Fruit fly (Drosophila melanogaster): Measurements from ENCODE around the gene CG46304.

Gene CG46304

DNA sequence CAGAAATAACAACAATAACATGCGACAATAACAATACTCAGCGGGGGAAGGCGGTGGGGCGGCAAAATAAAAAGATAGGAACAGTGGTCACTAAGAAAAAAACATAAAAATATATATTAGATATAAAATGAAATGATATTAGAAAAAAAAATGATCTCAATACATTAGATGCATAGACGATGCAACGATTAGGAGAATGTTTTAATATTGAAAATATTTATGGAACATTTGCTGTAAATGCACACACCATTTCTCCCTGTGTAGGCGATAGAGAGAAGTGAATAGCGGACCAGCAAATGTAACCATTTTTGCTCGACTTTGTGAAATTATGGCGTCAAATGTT lies 20.1 kb downstream of the CG46304 start (continued):
- TF ChIP-seq CG11294 (GFP tag; IDR thresholded peaks at IDR 0.05) (peak; percentile 81), esn (GFP tag; optimal IDR thresholded peaks at IDR 0.05) (peak; percentile 48), CG3919 (GFP tag; optimal IDR thresholded peaks at IDR 0.05) (peak; percentile 52), acj6 (GFP tag; optimal IDR thresholded peaks at IDR 0.05) (peak; percentile 18), topi (GFP tag; optimal IDR thresholded peaks at IDR 0.05) (peak; percentile 44), achi (GFP tag; optimal IDR thresholded peaks at IDR 0.05) (peak; percentile 20), CG15336 (GFP tag; IDR thresholded peaks at IDR 0.05) (peak; percentile 84), cyc (GFP tag; optimal IDR thresholded peaks at IDR 0.05) (peak; percentile 21), Eip78C (GFP tag) (peak; percentile 88), lz (GFP tag; optimal IDR thresholded peaks at IDR 0.05) (peak; percentile 11), Hr38 (GFP tag; optimal IDR thresholded peaks at IDR 0.05) (no peak), net (GFP tag; optimal IDR thresholded peaks at IDR 0.05) (peak; percentile 16), Sox102F (GFP tag; optimal IDR thresholded peaks at IDR 0.05) (peak; percentile 29), CG3032 (tag; optimal IDR thresholded peaks at IDR 0.05) (peak; percentile 48), CG6276 (GFP tag; optimal IDR thresholded peaks at IDR 0.05) (peak; percentile 40), Eip75B (GFP tag; optimal IDR thresholded peaks at IDR 0.05) (no peak), CG32006 (GFP tag; optimal IDR thresholded peaks at IDR 0.05) (peak; percentile 44), eg (GFP tag; IDR thresholded peaks at IDR 0.05) (peak; percentile 89), Gug (GFP tag; IDR thresholded peaks at IDR 0.05) (peak; percentile 76), CG6854 (GFP tag; optimal IDR thresholded peaks at IDR 0.05) (no peak)

DNA sequence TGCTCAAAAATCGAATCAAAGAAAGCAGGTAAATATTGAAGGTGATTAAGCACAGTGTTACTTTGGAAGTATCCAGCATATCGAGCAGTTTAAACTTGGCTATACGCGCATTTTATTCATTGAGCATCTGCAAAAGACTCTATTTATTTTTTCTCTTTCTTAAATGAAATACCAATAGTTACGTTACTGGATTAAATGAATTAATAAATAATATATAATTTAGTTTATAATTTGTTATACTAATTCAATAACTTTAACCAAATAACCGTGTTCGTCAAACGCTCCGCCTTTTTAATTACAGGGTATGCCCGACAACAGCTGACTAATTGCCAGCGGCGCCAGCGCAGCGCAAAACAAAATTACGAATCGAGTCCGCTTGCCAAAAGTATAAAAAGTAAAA lies 20.7 kb downstream of the CG46304 start:
- TF ChIP-seq CG11294 (GFP tag; IDR thresholded peaks at IDR 0.05), result no peak
- TF ChIP-seq Sox102F (GFP tag; optimal IDR thresholded peaks at IDR 0.05), result no peak
- TF ChIP-seq CG8119 (GFP tag; IDR thresholded peaks at IDR 0.05), result peak; percentile 55; the same call in 2 of the 3 replicates
- TF ChIP-seq CG31627 (GFP tag; optimal IDR thresholded peaks at IDR 0.05), result no peak
- TF ChIP-seq salr (GFP tag; optimal IDR thresholded peaks at IDR 0.05), result no peak
- peak; percentile 5 for TF ChIP-seq OdsH (GFP tag; optimal IDR thresholded peaks at IDR 0.05)
- peak; percentile 7 for TF ChIP-seq CG11902 (GFP tag; optimal IDR thresholded peaks at IDR 0.05)
- TF ChIP-seq Eip75B (GFP tag; optimal IDR thresholded peaks at IDR 0.05), result no peak
- no peak for TF ChIP-seq dac (GFP tag; optimal IDR thresholded peaks at IDR 0.05)
- peak; percentile 15 for TF ChIP-seq acj6 (GFP tag; optimal IDR thresholded peaks at IDR 0.05)
- peak; percentile 19 for TF ChIP-seq net (GFP tag; optimal IDR thresholded peaks at IDR 0.05)
- no peak for TF ChIP-seq Gug (GFP tag; IDR thresholded peaks at IDR 0.05)
- no peak for TF ChIP-seq Sox15 (GFP tag; optimal IDR thresholded peaks at IDR 0.05)
- TF ChIP-seq vri (GFP tag; optimal IDR thresholded peaks at IDR 0.05), result no peak
- peak; percentile 4 for TF ChIP-seq CG6276 (GFP tag; optimal IDR thresholded peaks at IDR 0.05)
- peak; percentile 60; the same call in 2 of the 3 replicates for TF ChIP-seq eg (GFP tag; IDR thresholded peaks at IDR 0.05)
- TF ChIP-seq CG15336 (GFP tag; IDR thresholded peaks at IDR 0.05), result peak; percentile 61
- TF ChIP-seq Met (GFP tag; optimal IDR thresholded peaks at IDR 0.05), result peak; percentile 27
- no peak for TF ChIP-seq CG16779 (tag; optimal IDR thresholded peaks at IDR 0.05)
- TF ChIP-seq CG3919 (GFP tag; optimal IDR thresholded peaks at IDR 0.05), result no peak
- peak; percentile 39 for TF ChIP-seq Hr4 (GFP tag; optimal IDR thresholded peaks at IDR 0.05)
- TF ChIP-seq Ets96B (tag; optimal IDR thresholded peaks at IDR 0.05), result no peak
- no peak for TF ChIP-seq Eip78C (GFP tag)
- TF ChIP-seq Blimp-1 (GFP tag; optimal IDR thresholded peaks at IDR 0.05), result peak; percentile 5
- peak; percentile 5 for TF ChIP-seq topi (GFP tag; optimal IDR thresholded peaks at IDR 0.05)
- no peak for TF ChIP-seq CG6792 (GFP tag; optimal IDR thresholded peaks at IDR 0.05)
- TF ChIP-seq spab (GFP tag; optimal IDR thresholded peaks at IDR 0.05), result no peak
- no peak for TF ChIP-seq lz (GFP tag; optimal IDR thresholded peaks at IDR 0.05)
- peak; percentile 70 for TF ChIP-seq svp (GFP tag)
- TF ChIP-seq Eip93F (GFP tag; optimal IDR thresholded peaks at IDR 0.05), result peak; percentile 44
- TF ChIP-seq CG6808 (GFP tag; optimal IDR thresholded peaks at IDR 0.05), result peak; percentile 8
- TF ChIP-seq achi (GFP tag; optimal IDR thresholded peaks at IDR 0.05), result peak; percentile 37
- peak; percentile 22 for TF ChIP-seq CG10631 (GFP tag; optimal IDR thresholded peaks at IDR 0.05)
- TF ChIP-seq CG3032 (tag; optimal IDR thresholded peaks at IDR 0.05), result no peak

DNA sequence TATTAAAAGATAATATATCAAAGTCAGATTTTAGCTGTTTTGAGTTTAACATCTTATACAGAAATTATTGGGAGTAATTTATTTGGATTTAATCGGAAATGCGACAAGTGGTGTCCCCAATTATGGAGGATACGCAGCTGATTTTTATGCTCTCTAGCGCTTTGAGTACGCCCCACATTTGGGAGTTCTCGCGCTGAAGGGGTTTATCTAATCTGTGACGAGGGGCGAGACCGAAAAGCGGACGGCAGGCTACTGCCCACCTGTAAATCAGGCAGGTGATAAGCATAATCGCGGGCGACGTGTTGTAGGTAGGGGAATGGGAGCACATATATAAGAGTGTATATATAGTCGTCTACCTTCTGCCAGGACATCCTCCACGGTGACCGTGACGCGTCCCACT lies 21.8 kb downstream of the CG46304 start:
- TF ChIP-seq Eip75B (GFP tag; optimal IDR thresholded peaks at IDR 0.05) (no peak), vri (GFP tag; optimal IDR thresholded peaks at IDR 0.05) (peak; percentile 1)
